Fruit fly (Drosophila melanogaster): ENCODE measurements around the gene Rtnl1.

- TF ChIP-seq CG6792 (GFP tag; optimal IDR thresholded peaks at IDR 0.05) (no peak), achi (GFP tag; optimal IDR thresholded peaks at IDR 0.05) (no peak), OdsH (GFP tag; optimal IDR thresholded peaks at IDR 0.05) (no peak), CG4318 (GFP tag; optimal IDR thresholded peaks at IDR 0.05) (no peak), CG9139 (GFP tag; optimal IDR thresholded peaks at IDR 0.05) (no peak), CG1621 (tag; optimal IDR thresholded peaks at IDR 0.05) (no peak), lz (GFP tag; optimal IDR thresholded peaks at IDR 0.05) (no peak), Gug (GFP tag; IDR thresholded peaks at IDR 0.05) (no peak), acj6 (GFP tag; optimal IDR thresholded peaks at IDR 0.05) (no peak), vri (GFP tag; optimal IDR thresholded peaks at IDR 0.05) (no peak), fd59A (GFP tag; optimal IDR thresholded peaks at IDR 0.05) (no peak), Blimp-1 (GFP tag; optimal IDR thresholded peaks at IDR 0.05) (no peak), Hr38 (GFP tag; optimal IDR thresholded peaks at IDR 0.05) (no peak)
These were observed 7.5 kb downstream of the Rtnl1 start for dm6 chr2L:5002031-5002430.
